Fruit fly (Drosophila melanogaster): ENCODE data around the gene Psf1.
A peak's percentile ranks its signal among the peaks of the same experiment; 100 is the strongest.

Psf1 gene

DNA sequence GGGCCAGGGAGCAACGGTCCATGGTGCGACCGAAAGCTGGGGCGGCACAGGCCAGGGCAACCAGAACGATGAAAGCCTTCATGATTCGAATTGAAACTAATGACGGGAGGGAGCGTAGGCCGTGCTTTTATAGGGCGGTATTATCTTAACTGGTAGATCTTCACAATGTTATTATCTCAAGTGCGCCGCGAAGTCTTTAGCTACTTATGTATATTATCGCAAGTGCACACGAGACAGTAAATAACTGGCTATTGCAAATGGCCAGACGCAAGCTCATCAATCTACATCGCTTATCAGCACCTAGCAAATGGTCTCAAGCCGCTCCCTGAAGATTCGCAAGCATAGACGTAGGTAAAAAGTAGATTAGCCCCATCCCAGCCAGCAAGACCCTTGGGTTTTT lies 36.4 kb downstream of the Psf1 start, which contains the start of gene LysD:
Gene LysD (minus strand): TSS at position 101 of the 400 bp plus-strand sequence.
- no peak for TF ChIP-seq CG4496 (GFP tag; IDR thresholded peaks at IDR 0.05)
- no peak for TF ChIP-seq Ets98B (GFP tag; IDR thresholded peaks at IDR 0.05)
- no peak for TF ChIP-seq CG9948 (tag; optimal IDR thresholded peaks at IDR 0.05)
- no peak for TF ChIP-seq CG14655 (GFP tag; optimal IDR thresholded peaks at IDR 0.05)
- no peak for TF ChIP-seq Pif1B (GFP tag; optimal IDR thresholded peaks at IDR 0.05)
- no peak for TF ChIP-seq CG13204 (GFP tag; optimal IDR thresholded peaks at IDR 0.05)
- TF ChIP-seq CG10348 (GFP tag; IDR thresholded peaks at IDR 0.05) = no peak
- no peak for TF ChIP-seq CG12605 (GFP tag; IDR thresholded peaks at IDR 0.05)
- no peak for TF ChIP-seq gl (tag; optimal IDR thresholded peaks at IDR 0.05)
- TF ChIP-seq EcR (GFP tag; optimal IDR thresholded peaks at IDR 0.05) = no peak
- no peak for TF ChIP-seq Snoo (tag; optimal IDR thresholded peaks at IDR 0.05)
- TF ChIP-seq CG17806 (tag; optimal IDR thresholded peaks at IDR 0.05) = no peak
- TF ChIP-seq CG8159 (tag; optimal IDR thresholded peaks at IDR 0.05) = no peak
- TF ChIP-seq CG34367 (tag; optimal IDR thresholded peaks at IDR 0.05) = no peak
- TF ChIP-seq rn (GFP tag; IDR thresholded peaks at IDR 0.05) = no peak

DNA sequence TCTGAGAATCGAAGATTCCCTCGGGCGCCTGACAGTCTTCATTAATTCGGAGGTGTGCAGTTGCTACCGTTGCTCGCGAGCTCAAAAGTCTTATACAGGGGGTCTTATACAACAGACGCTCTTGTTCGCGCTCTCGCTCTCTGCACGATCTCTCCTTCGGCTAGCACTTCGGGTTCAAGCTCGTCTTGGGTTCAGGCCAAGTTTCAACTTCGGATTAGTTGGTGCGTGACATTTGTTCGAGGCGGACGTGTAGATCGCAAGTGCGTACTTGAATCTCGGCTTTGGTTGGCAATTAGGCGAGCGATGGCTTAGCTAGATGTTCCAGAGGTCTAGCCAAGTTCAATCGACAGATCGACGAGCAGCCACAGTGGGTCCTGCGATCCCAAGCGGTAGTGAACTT lies 39.3 kb downstream of the Psf1 start:
- TF ChIP-seq CG15710 (tag; optimal IDR thresholded peaks at IDR 0.05) = no peak
- no peak for TF ChIP-seq CG13204 (GFP tag; optimal IDR thresholded peaks at IDR 0.05)
- peak; percentile 51 for TF ChIP-seq EcR (GFP tag; optimal IDR thresholded peaks at IDR 0.05)
- no peak for TF ChIP-seq fd96Ca (GFP tag; IDR thresholded peaks at IDR 0.05)
- TF ChIP-seq CG12605 (GFP tag; IDR thresholded peaks at IDR 0.05) = peak; percentile 20; the same call in 1 of the 2 replicates
- peak; percentile 49; the same call in 1 of the 2 replicates for TF ChIP-seq Ets98B (GFP tag; IDR thresholded peaks at IDR 0.05)
- no peak for TF ChIP-seq CG10348 (GFP tag; IDR thresholded peaks at IDR 0.05)
- no peak for TF ChIP-seq CG9948 (tag; optimal IDR thresholded peaks at IDR 0.05)

DNA sequence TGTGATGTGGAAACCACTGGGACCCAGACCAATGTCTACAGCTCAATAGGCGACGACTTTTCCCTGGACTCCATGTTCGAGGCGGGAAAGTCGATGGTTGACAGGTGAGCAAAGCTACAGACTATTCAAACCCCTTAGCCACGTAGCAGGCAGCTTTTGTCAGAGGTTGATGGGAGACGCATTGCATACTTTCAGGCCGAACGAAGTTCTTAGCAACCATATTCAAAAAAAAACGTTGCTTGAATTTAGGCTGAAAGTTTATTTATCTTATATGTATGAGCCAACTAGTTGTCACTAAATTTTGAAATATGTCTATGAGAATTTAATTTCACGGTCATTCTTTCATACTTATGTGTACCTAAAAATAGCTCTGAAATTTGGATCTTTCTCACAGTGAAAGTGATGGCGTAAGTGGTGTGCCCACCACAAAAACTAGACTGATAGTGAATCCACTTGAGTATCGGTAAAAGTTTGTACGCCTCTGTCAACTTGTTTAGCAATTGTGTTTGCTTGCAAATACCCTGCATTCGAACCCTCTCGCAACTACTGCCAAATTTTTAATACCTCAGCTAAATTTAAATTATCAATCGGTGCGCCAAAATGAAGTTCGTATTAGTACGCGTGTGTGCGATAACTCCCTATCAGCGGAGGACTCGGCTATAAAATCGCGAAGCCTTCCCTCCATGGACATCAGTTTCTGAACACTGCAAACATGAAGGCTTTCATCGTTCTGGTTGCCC lies 40.6 kb downstream of the Psf1 start, which contains the start of gene LysB:
Gene LysB (plus strand): TSS at position 690 of the 740 bp plus-strand sequence.
- no peak for TF ChIP-seq CG34367 (tag; optimal IDR thresholded peaks at IDR 0.05)
- no peak for TF ChIP-seq CG8159 (tag; optimal IDR thresholded peaks at IDR 0.05)
- no peak for TF ChIP-seq Pif1B (GFP tag; optimal IDR thresholded peaks at IDR 0.05)
- TF ChIP-seq CG14655 (GFP tag; optimal IDR thresholded peaks at IDR 0.05) = no peak
- TF ChIP-seq CG8301 (tag; optimal IDR thresholded peaks at IDR 0.05) = no peak
- TF ChIP-seq Snoo (tag; optimal IDR thresholded peaks at IDR 0.05) = no peak

DNA sequence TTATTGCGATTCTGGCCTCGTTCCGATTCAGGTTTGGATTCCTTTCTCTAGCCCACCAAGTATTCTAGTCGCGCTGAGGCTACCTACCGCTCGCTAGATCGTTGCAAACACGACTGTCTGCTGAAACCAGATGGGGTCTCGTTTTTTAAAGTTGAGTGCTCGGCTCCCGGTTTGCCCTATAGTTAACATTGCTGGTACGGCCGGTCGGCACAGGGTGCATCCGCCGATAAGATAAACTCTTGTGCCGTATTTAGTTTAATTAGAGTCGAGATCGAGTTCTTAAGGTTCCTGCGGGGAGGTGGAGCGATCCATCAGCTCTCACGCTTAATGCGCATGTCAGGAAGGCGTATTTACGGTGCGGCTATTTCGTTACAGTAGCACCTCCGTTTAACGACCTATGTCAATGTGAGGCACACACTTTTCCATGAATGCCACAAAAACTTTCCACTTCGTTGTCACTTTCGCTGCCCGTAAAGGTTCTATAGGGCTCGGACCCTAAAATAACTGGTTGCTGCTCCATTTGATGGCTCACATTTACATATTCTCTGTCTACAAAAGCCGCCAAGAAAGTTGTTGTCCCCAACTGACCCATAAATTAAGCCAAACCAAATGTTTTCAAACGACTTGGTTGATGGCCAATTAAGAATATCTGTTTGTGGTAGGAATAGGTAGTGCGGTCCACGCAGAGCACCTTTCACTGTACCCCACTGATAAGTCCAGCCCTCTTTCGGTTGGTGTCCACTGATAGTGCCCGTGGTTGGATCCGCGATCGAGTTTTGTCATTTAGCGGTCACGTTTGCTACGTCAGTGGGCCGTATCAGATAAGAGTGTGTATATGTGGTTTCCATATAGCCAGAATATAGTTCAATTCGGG lies 42.6 kb downstream of the Psf1 start, which contains the start of gene CG9119:
Gene CG9119 (minus strand): TSS at position 122 of the 874 bp plus-strand sequence.
- peak; percentile 51 for TF ChIP-seq CG14655 (GFP tag; optimal IDR thresholded peaks at IDR 0.05)
- TF ChIP-seq CG9948 (tag; optimal IDR thresholded peaks at IDR 0.05) = peak; percentile 30
- TF ChIP-seq CG34367 (tag; optimal IDR thresholded peaks at IDR 0.05) = no peak
- TF ChIP-seq CG8159 (tag; optimal IDR thresholded peaks at IDR 0.05) = peak; percentile 55
- TF ChIP-seq Pif1A (GFP tag; optimal IDR thresholded peaks at IDR 0.05) = peak; percentile 6
- peak; percentile 82 for TF ChIP-seq EcR (GFP tag; optimal IDR thresholded peaks at IDR 0.05)
- TF ChIP-seq Ets98B (GFP tag; IDR thresholded peaks at IDR 0.05) = no peak
- peak; percentile 21 for TF ChIP-seq CG13204 (GFP tag; optimal IDR thresholded peaks at IDR 0.05)
- peak; percentile 30 for TF ChIP-seq CG8301 (tag; optimal IDR thresholded peaks at IDR 0.05)
- TF ChIP-seq CG32121 (GFP tag; IDR thresholded peaks at IDR 0.05) = no peak
- peak; percentile 38; the same call in 1 of the 3 replicates for TF ChIP-seq fd96Ca (GFP tag; IDR thresholded peaks at IDR 0.05)
- peak; percentile 54 for TF ChIP-seq CG15710 (tag; optimal IDR thresholded peaks at IDR 0.05)
- TF ChIP-seq CG17806 (tag; optimal IDR thresholded peaks at IDR 0.05) = peak; percentile 8

DNA sequence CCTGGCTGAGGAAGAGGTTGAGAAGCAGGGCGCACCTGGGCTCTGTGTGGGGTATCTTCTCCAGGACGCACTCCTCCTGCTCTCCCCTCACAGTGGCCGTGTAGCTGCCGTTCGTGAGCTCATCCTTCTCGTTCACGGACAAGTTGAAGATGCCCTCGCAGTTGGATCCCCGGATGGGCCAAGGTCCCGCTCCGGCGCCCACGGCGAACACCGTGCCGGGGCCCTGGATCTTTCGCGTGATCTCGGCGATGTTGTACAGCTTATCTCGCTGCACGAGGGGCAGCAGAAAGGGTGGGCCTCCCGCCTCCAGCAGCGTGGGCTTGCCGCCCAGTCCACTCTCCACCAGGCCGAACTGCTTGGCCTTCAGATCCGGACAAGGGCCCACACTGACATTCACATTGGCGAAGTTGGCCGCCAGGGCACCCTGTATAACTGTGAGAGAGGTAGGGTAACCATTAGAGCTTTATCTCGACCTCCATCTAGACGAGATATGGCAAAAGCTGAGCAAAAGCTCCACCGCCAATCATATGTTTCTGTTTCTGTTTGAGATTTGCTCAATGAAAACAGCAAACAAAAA lies 43.5 kb downstream of the Psf1 start:
- TF ChIP-seq CG4496 (GFP tag; IDR thresholded peaks at IDR 0.05) (peak; percentile 52; the same call in 2 of the 3 replicates), CG14655 (GFP tag; optimal IDR thresholded peaks at IDR 0.05) (no peak)

DNA sequence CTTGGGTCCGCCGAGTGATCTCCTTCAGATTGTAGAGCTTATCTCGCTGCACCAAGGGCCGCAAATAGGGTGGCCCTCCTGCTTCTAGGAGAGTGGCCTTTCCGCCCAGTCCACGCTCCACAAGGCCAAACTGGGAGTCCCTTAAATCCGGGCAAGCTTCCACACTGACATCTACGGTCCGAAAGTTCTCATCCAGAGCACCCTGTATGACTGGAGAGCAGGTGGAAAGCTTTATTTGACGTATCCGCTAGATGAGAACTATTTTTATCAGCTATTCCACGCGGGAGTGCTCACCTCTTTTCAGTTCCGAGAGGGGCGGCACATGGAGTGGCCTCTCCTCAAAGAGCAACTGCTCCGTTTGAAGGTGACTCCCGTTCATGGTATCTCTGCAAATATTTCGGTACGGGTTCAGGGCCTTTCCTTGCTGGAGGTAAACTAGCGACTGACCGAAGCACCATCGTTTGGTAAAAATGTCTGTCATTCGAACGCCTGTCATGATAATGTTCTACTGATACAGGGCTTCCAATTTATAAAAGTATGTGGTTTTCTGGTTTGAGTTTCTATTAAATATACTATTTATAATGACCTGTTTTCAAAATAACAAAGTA lies 44.8 kb downstream of the Psf1 start, which contains the start of gene meep:
Gene meep (minus strand): TSS at position 449 of the 608 bp plus-strand sequence.
- TF ChIP-seq CG17806 (tag; optimal IDR thresholded peaks at IDR 0.05) (no peak), CG32121 (GFP tag; IDR thresholded peaks at IDR 0.05) (no peak), CG8301 (tag; optimal IDR thresholded peaks at IDR 0.05) (no peak), CG9948 (tag; optimal IDR thresholded peaks at IDR 0.05) (no peak), CG12605 (GFP tag; IDR thresholded peaks at IDR 0.05) (no peak), Snoo (tag; optimal IDR thresholded peaks at IDR 0.05) (no peak), D1 (tag; optimal IDR thresholded peaks at IDR 0.05) (no peak), rn (GFP tag; IDR thresholded peaks at IDR 0.05) (no peak), Pif1A (GFP tag; optimal IDR thresholded peaks at IDR 0.05) (no peak), Pif1B (GFP tag; optimal IDR thresholded peaks at IDR 0.05) (no peak), CG15710 (tag; optimal IDR thresholded peaks at IDR 0.05) (no peak), CG14655 (GFP tag; optimal IDR thresholded peaks at IDR 0.05) (no peak), Ets98B (GFP tag; IDR thresholded peaks at IDR 0.05) (no peak), CG4496 (GFP tag; IDR thresholded peaks at IDR 0.05) (no peak), CG8159 (tag; optimal IDR thresholded peaks at IDR 0.05) (no peak), CG13204 (GFP tag; optimal IDR thresholded peaks at IDR 0.05) (no peak), CG10348 (GFP tag; IDR thresholded peaks at IDR 0.05) (no peak)
